Worm (Caenorhabditis elegans) whole organism, early embryonic: ENCODE results near the gene R151.8.

ENCODE experiments used
- aly-1 ChIP-seq: sonication (generic microtip); optimal IDR thresholded peaks from 2 replicates; lab custom pipeline; 2016; ENCODE audit warnings: missing genetic modification characterization, missing compliant biosample characterization
- ama-1 ChIP-seq: fragments of 150-350 bp; optimal IDR thresholded peaks from 2 replicates; lab custom pipeline; 2014
- ceh-13 ChIP-seq: fragments of 200-800 bp; sonication (Bioruptor generic); optimal IDR thresholded peaks from 2 replicates; lab custom pipeline; 2018; ENCODE audit warnings: mild to moderate bottlenecking, missing genetic modification characterization, missing compliant biosample characterization
- hmg-4 ChIP-seq: fragments of 200-800 bp; sonication (Bioruptor generic); optimal IDR thresholded peaks from 2 replicates; lab custom pipeline; 2018; ENCODE audit warnings: mild to moderate bottlenecking, missing genetic modification characterization, missing compliant biosample characterization
- tbx-37 ChIP-seq: fragments of 200-800 bp; sonication (Bioruptor generic); conservative IDR thresholded peaks from 2 replicates; pipeline ENCODE4 v1.3.6; 2022; ENCODE audit warnings: missing genetic modification reagents, missing genetic modification characterization, missing compliant biosample characterization

DNA sequence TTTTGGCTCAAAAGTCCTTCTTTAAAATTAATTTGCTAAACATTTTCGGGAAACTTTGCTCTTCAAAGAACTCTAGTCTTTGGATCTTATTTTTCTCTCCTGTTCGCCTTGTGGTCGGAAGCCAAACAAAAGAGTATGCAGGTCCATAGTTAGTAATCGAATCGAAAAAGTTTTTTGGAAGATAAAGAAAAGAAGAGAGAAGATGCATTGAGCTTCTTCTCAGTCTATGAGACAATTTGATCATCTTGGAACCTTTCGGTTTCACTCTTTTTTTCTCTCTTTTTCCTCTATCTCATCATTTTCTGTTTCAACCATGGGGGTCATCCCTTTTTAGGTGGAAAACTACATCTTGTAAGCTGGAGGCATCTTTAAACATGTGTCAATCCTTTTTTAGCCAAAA lies 24.1 kb upstream of the R151.8 start:
- TF ChIP-seq tbx-37 (GFP tag; lab: Robert Waterston, UW) (no peak), ama-1 (lab: Kevin White, UChicago) (no peak), aly-1 (tag; lab: Kevin White, UChicago) (no peak), ceh-13 (GFP tag; lab: Kevin White, UChicago) (no peak), hmg-4 (GFP tag; lab: Kevin White, UChicago) (no peak)
